Fruit fly (Drosophila melanogaster): ENCODE data around the gene Or67a.

DNA sequence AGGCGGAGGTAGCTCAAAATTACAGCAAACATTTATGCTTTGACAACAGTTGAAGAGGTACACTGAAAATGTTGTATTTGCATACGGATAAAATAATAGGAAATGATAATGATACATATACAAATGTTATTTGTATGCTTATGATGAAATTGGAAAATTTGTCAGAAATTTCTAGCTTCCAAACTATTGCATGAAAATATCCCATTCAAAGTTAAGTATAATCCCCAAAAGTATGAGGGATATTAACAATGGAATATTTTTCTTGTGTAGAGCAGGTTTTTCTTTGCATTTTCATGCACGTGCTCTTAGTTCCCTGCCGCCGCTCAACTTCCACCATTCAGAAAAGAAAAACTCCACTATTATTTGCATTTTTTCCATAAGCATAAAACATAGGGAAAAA, 26.1 kb downstream of the Or67a start:
- TF ChIP-seq dmrt93B (GFP tag; optimal IDR thresholded peaks at IDR 0.05) = no peak
- no peak for TF ChIP-seq br (GFP tag; optimal IDR thresholded peaks at IDR 0.05)
- TF ChIP-seq Sp1 (GFP tag; optimal IDR thresholded peaks at IDR 0.05) = no peak
- TF ChIP-seq brk (GFP tag; optimal IDR thresholded peaks at IDR 0.05) = no peak
- no peak for TF ChIP-seq Hr78 (GFP tag; optimal IDR thresholded peaks at IDR 0.05)
- TF ChIP-seq fru (GFP tag; optimal IDR thresholded peaks at IDR 0.05) = no peak
- TF ChIP-seq sv (GFP tag; optimal IDR thresholded peaks at IDR 0.05) = no peak
- no peak for TF ChIP-seq h (GFP tag; optimal IDR thresholded peaks at IDR 0.05)
- no peak for TF ChIP-seq psq (GFP tag; optimal IDR thresholded peaks at IDR 0.05)
